Fruit fly (Drosophila melanogaster): ENCODE results near the gene CG14687.

The CG14687 gene

dm6 chr3R:10780161-10780560 is 12.5 kb upstream of the CG14687 start:
- no peak for TF ChIP-seq Vsx2 (GFP tag; optimal IDR thresholded peaks at IDR 0.05; ENCODE audit: partially characterized antibody)
- TF ChIP-seq Myc (optimal IDR thresholded peaks at IDR 0.05): no peak

dm6 chr3R:10782167-10782566 is 10.5 kb upstream of the CG14687 start, which contains the start of gene CG42633:
Gene CG42633 (minus strand): TSS chr3R:10782267.
- TF ChIP-seq ey (GFP tag; optimal IDR thresholded peaks at IDR 0.05) (no peak), fru (GFP tag; optimal IDR thresholded peaks at IDR 0.05) (no peak), Dfd (GFP tag; optimal IDR thresholded peaks at IDR 0.05) (no peak), Dif (GFP tag; optimal IDR thresholded peaks at IDR 0.05; ENCODE audit: partially characterized antibody) (no peak), usp (GFP tag; optimal IDR thresholded peaks at IDR 0.05) (no peak), Vsx2 (GFP tag; optimal IDR thresholded peaks at IDR 0.05; ENCODE audit: partially characterized antibody) (no peak), lola (GFP tag; optimal IDR thresholded peaks at IDR 0.05) (no peak), Hnf4 (GFP tag; optimal IDR thresholded peaks at IDR 0.05) (no peak), psq (GFP tag; optimal IDR thresholded peaks at IDR 0.05) (no peak), Jra (GFP tag; optimal IDR thresholded peaks at IDR 0.05) (no peak), pan (optimal IDR thresholded peaks at IDR 0.05) (no peak), CG9705 (GFP tag; optimal IDR thresholded peaks at IDR 0.05) (no peak), dsf (GFP tag; optimal IDR thresholded peaks at IDR 0.05; ENCODE audit: borderline replicate concordance) (no peak), tai (GFP tag; optimal IDR thresholded peaks at IDR 0.05) (no peak), HLH106 (tag; optimal IDR thresholded peaks at IDR 0.05) (no peak)

DNA sequence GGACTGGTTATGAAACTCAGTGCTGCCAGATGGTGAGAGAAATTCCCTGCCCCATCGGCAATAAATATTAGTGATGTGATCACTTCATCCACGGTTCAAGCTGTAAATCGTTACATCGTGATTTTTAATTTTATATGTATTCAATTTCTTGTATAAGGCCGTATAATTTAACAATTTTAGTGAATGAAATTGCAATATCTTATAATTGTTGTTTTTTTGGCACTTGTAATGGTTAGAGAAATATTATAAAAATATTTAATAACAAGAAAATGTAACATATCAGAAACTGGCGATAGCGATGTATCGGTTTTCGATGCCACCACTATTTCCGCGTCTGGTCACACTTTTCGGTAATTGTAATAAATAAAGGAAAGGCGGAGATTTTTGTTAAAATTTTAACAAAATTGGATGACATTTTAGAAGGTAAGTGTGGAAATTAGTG is 8.6 kb upstream of the CG14687 start, which contains the start of the genes mRpL37 and Rbp1:
TSS of gene mRpL37 (minus strand) at position 35 of the 442 bp plus-strand sequence.
TSS of gene Rbp1 (plus strand) at position 326 of the 442 bp plus-strand sequence.
- TF ChIP-seq pan (optimal IDR thresholded peaks at IDR 0.05) (no peak), h (GFP tag; optimal IDR thresholded peaks at IDR 0.05) (peak; percentile 86), Abd-B (GFP tag; optimal IDR thresholded peaks at IDR 0.05) (no peak), Myc (optimal IDR thresholded peaks at IDR 0.05) (no peak), dmrt93B (GFP tag; optimal IDR thresholded peaks at IDR 0.05) (peak; percentile 82), sv (GFP tag; optimal IDR thresholded peaks at IDR 0.05) (peak; percentile 55), br (GFP tag; optimal IDR thresholded peaks at IDR 0.05) (peak; percentile 32), brk (GFP tag; optimal IDR thresholded peaks at IDR 0.05) (no peak), GATAd (GFP tag; optimal IDR thresholded peaks at IDR 0.05) (peak; percentile 50), Hr83 (GFP tag; optimal IDR thresholded peaks at IDR 0.05; ENCODE audit: poor library complexity, severe bottlenecking) (no peak), dsf (GFP tag; optimal IDR thresholded peaks at IDR 0.05; ENCODE audit: borderline replicate concordance) (peak; percentile 24), Hnf4 (GFP tag; optimal IDR thresholded peaks at IDR 0.05) (peak; percentile 77), psq (GFP tag; optimal IDR thresholded peaks at IDR 0.05) (peak; percentile 70), HLH106 (tag; optimal IDR thresholded peaks at IDR 0.05) (peak; percentile 95), CG9705 (GFP tag; optimal IDR thresholded peaks at IDR 0.05) (peak; percentile 73), CG32264 (GFP tag; optimal IDR thresholded peaks at IDR 0.05) (no peak), ey (GFP tag; optimal IDR thresholded peaks at IDR 0.05) (peak; percentile 61), jim (GFP tag; optimal IDR thresholded peaks at IDR 0.05) (peak; percentile 22), foxo (GFP tag; optimal IDR thresholded peaks at IDR 0.05) (peak in 1 of 2 experiments; percentile 90), N (GFP tag; optimal IDR thresholded peaks at IDR 0.05) (no peak), rgr (GFP tag; optimal IDR thresholded peaks at IDR 0.05) (peak; percentile 77), Jra (GFP tag; optimal IDR thresholded peaks at IDR 0.05) (peak; percentile 30), Hr78 (GFP tag; optimal IDR thresholded peaks at IDR 0.05) (no peak), Rel (GFP tag; optimal IDR thresholded peaks at IDR 0.05) (no peak), Rel (tag; optimal IDR thresholded peaks at IDR 0.05) (no peak), woc (GFP tag; optimal IDR thresholded peaks at IDR 0.05) (peak; percentile 82), CrebA (GFP tag; optimal IDR thresholded peaks at IDR 0.05; ENCODE audit: borderline replicate concordance) (no peak), OdsH (GFP tag; optimal IDR thresholded peaks at IDR 0.05) (peak; percentile 67)

dm6 chr3R:10788186-10788585 is 4.5 kb upstream of the CG14687 start, which contains the start of the genes Art1 and Mcm5:
Gene Art1 (minus strand): TSS chr3R:10788226.
Gene Mcm5 (plus strand): TSS chr3R:10788524.
- TF ChIP-seq Myc (optimal IDR thresholded peaks at IDR 0.05): peak; percentile 62
- no peak for TF ChIP-seq tai (GFP tag; optimal IDR thresholded peaks at IDR 0.05)
- no peak for TF ChIP-seq Mio (GFP tag; optimal IDR thresholded peaks at IDR 0.05)
- no peak for TF ChIP-seq Hr78 (GFP tag; optimal IDR thresholded peaks at IDR 0.05)
- no peak for TF ChIP-seq lola (GFP tag; optimal IDR thresholded peaks at IDR 0.05)
- peak; percentile 53 for TF ChIP-seq br (GFP tag; optimal IDR thresholded peaks at IDR 0.05)
- TF ChIP-seq sage (GFP tag; optimal IDR thresholded peaks at IDR 0.05): no peak
- TF ChIP-seq OdsH (GFP tag; optimal IDR thresholded peaks at IDR 0.05): peak; percentile 35
- TF ChIP-seq usp (GFP tag; optimal IDR thresholded peaks at IDR 0.05): no peak
- TF ChIP-seq psq (GFP tag; optimal IDR thresholded peaks at IDR 0.05): peak; percentile 41
- peak; percentile 10 for TF ChIP-seq CG32264 (GFP tag; optimal IDR thresholded peaks at IDR 0.05)
- peak; percentile 57 for TF ChIP-seq ey (GFP tag; optimal IDR thresholded peaks at IDR 0.05)
- peak; percentile 67 for TF ChIP-seq h (GFP tag; optimal IDR thresholded peaks at IDR 0.05)
- TF ChIP-seq Hnf4 (GFP tag; optimal IDR thresholded peaks at IDR 0.05): peak; percentile 68
- TF ChIP-seq N (GFP tag; optimal IDR thresholded peaks at IDR 0.05): no peak
- TF ChIP-seq Sp1 (GFP tag; optimal IDR thresholded peaks at IDR 0.05): no peak
- no peak for TF ChIP-seq Dif (GFP tag; optimal IDR thresholded peaks at IDR 0.05; ENCODE audit: partially characterized antibody)
- peak; percentile 69 for TF ChIP-seq GATAd (GFP tag; optimal IDR thresholded peaks at IDR 0.05)
- no peak for TF ChIP-seq brk (GFP tag; optimal IDR thresholded peaks at IDR 0.05)
- peak; percentile 79 for TF ChIP-seq Jra (GFP tag; optimal IDR thresholded peaks at IDR 0.05)
- TF ChIP-seq pan (optimal IDR thresholded peaks at IDR 0.05): no peak
- no peak for TF ChIP-seq Vsx2 (GFP tag; optimal IDR thresholded peaks at IDR 0.05; ENCODE audit: partially characterized antibody)
- TF ChIP-seq dsf (GFP tag; optimal IDR thresholded peaks at IDR 0.05; ENCODE audit: borderline replicate concordance): peak; percentile 24
- TF ChIP-seq Dfd (GFP tag; optimal IDR thresholded peaks at IDR 0.05): no peak
- TF ChIP-seq foxo (GFP tag; optimal IDR thresholded peaks at IDR 0.05): peak in 1 of 2 experiments; percentile 50
- TF ChIP-seq dmrt93B (GFP tag; optimal IDR thresholded peaks at IDR 0.05): peak; percentile 50
- peak; percentile 38 for TF ChIP-seq CG9705 (GFP tag; optimal IDR thresholded peaks at IDR 0.05)
- peak; percentile 64 for TF ChIP-seq fru (GFP tag; optimal IDR thresholded peaks at IDR 0.05)
- no peak for TF ChIP-seq Hr83 (GFP tag; optimal IDR thresholded peaks at IDR 0.05; ENCODE audit: poor library complexity, severe bottlenecking)
- no peak for TF ChIP-seq dl (GFP tag; optimal IDR thresholded peaks at IDR 0.05; ENCODE audit: insufficient read depth in 1 of 2, partially characterized antibody in 2 of 2)
- no peak for TF ChIP-seq Abd-B (GFP tag; optimal IDR thresholded peaks at IDR 0.05)
